Fruit fly (Drosophila melanogaster) whole organism, embryonic: ENCODE data around the gene mora.

ENCODE experiments used
- CG10274 ChIP-seq: fragments of 200-800 bp; sonication (Bioruptor generic); optimal IDR thresholded peaks from 3 replicates; lab custom pipeline; 2017; ENCODE audit warnings: missing biosample characterization, mild to moderate bottlenecking, missing genetic modification characterization
- CG10462 ChIP-seq: fragments of 200-800 bp; sonication (Bioruptor generic); optimal IDR thresholded peaks from 2 replicates; lab custom pipeline; 2016; ENCODE audit warnings: missing biosample characterization, missing genetic modification characterization
- CG10565 ChIP-seq: fragments of 200-800 bp; sonication (Bioruptor generic); optimal IDR thresholded peaks from 3 replicates; lab custom pipeline; 2016; ENCODE audit warnings: missing biosample characterization, mild to moderate bottlenecking, missing genetic modification characterization
- CG11093 ChIP-seq: fragments of 200-800 bp; sonication (Bioruptor generic); IDR thresholded peaks from 3 replicates; pipeline ENCODE4 v1.3.6; 2022; ENCODE audit warnings: missing biosample characterization, missing genetic modification characterization
- CG11560 ChIP-seq: fragments of 200-800 bp; sonication (Bioruptor generic); IDR thresholded peaks from 3 replicates; pipeline ENCODE4 v1.3.6; 2022; ENCODE audit warnings: missing biosample characterization, missing genetic modification characterization
- CG1233 ChIP-seq: fragments of 200-800 bp; sonication (Bioruptor generic); optimal IDR thresholded peaks from 4 replicates; lab custom pipeline; 2018; ENCODE audit warnings: missing biosample characterization, mild to moderate bottlenecking, missing genetic modification characterization
- CG13123 ChIP-seq: fragments of 200-800 bp; sonication (Bioruptor generic); optimal IDR thresholded peaks from 2 replicates; lab custom pipeline; 2016; ENCODE audit warnings: missing biosample characterization, missing genetic modification characterization
- CG14441 ChIP-seq: fragments of 200-800 bp; sonication (Bioruptor generic); IDR thresholded peaks from 2 replicates; pipeline ENCODE4 v1.3.6; 2022; ENCODE audit warnings: missing biosample characterization, missing genetic modification characterization
- CG14860 ChIP-seq: fragments of 200-800 bp; sonication (Bioruptor generic); IDR thresholded peaks from 3 replicates; pipeline ENCODE4 v1.3.6; 2022; ENCODE audit warnings: missing biosample characterization, missing genetic modification characterization; ENCODE audit not compliant: partially characterized antibody
- CG1603 ChIP-seq: fragments of 200-800 bp; sonication (Bioruptor generic); optimal IDR thresholded peaks from 2 replicates; lab custom pipeline; 2019; ENCODE audit warnings: missing biosample characterization, mild to moderate bottlenecking, missing genetic modification characterization, moderate library complexity
- CG16815 ChIP-seq: fragments of 200-800 bp; sonication (Bioruptor generic); optimal IDR thresholded peaks from 3 replicates; lab custom pipeline; 2017; ENCODE audit warnings: missing biosample characterization, mild to moderate bottlenecking, missing genetic modification characterization
- CG30431 ChIP-seq: fragments of 200-800 bp; sonication (Bioruptor generic); optimal IDR thresholded peaks from 2 replicates; lab custom pipeline; 2017; ENCODE audit warnings: missing biosample characterization, missing genetic modification characterization
- CG3838 ChIP-seq: fragments of 200-800 bp; sonication (Bioruptor generic); optimal IDR thresholded peaks from 3 replicates; lab custom pipeline; 2016; ENCODE audit warnings: missing biosample characterization, missing genetic modification characterization
- CG4854 ChIP-seq: fragments of 200-800 bp; sonication (Bioruptor generic); optimal IDR thresholded peaks from 2 replicates; lab custom pipeline; 2016; ENCODE audit warnings: missing biosample characterization, missing genetic modification characterization, inconsistent platforms
- CG6272 ChIP-seq: fragments of 200-800 bp; sonication (Bioruptor generic); IDR thresholded peaks from 2 replicates; pipeline ENCODE4 v1.3.6; 2022; ENCODE audit warnings: missing biosample characterization, missing genetic modification characterization
- CG6854 ChIP-seq: fragments of 200-800 bp; sonication (Bioruptor generic); optimal IDR thresholded peaks from 3 replicates; lab custom pipeline; 2017; ENCODE audit warnings: missing biosample characterization, mild to moderate bottlenecking, missing genetic modification characterization
- CG8388 ChIP-seq: fragments of 200-800 bp; sonication (Bioruptor generic); optimal IDR thresholded peaks from 2 replicates; lab custom pipeline; 2019; ENCODE audit warnings: missing biosample characterization, mild to moderate bottlenecking, missing genetic modification characterization, moderate library complexity
- CG9817 ChIP-seq: fragments of 200-800 bp; sonication (Bioruptor generic); optimal IDR thresholded peaks from 2 replicates; lab custom pipeline; 2018; ENCODE audit warnings: missing biosample characterization, mild to moderate bottlenecking, missing genetic modification characterization, moderate library complexity
- CG9932 ChIP-seq: fragments of 200-800 bp; sonication (Bioruptor generic); IDR thresholded peaks from 2 replicates; pipeline ENCODE4 v1.3.6; 2022; ENCODE audit warnings: missing biosample characterization, missing genetic modification characterization
- Dek ChIP-seq: fragments of 200-800 bp; sonication (Bioruptor generic); optimal IDR thresholded peaks from 3 replicates; lab custom pipeline; 2019; ENCODE audit warnings: missing biosample characterization, mild to moderate bottlenecking, missing genetic modification characterization, moderate library complexity
- Dref ChIP-seq: fragments of 200-800 bp; sonication (Bioruptor generic); IDR thresholded peaks from 2 replicates; pipeline ENCODE4 v1.3.6; 2022; ENCODE audit warnings: missing biosample characterization, missing genetic modification characterization
- Fer1 ChIP-seq: fragments of 200-800 bp; sonication (Bioruptor generic); optimal IDR thresholded peaks from 2 replicates; lab custom pipeline; 2017; ENCODE audit warnings: missing biosample characterization, mild to moderate bottlenecking, missing genetic modification characterization
- Fer3 ChIP-seq: fragments of 200-800 bp; sonication (Bioruptor generic); optimal IDR thresholded peaks from 2 replicates; lab custom pipeline; 2018; ENCODE audit warnings: missing biosample characterization, mild to moderate bottlenecking, missing genetic modification characterization, moderate library complexity
- Gsc ChIP-seq: fragments of 200-800 bp; sonication (Bioruptor generic); IDR thresholded peaks from 2 replicates; pipeline ENCODE4 v1.3.6; 2022; ENCODE audit warnings: missing biosample characterization, missing genetic modification characterization
- HmgD ChIP-seq: fragments of 200-800 bp; sonication (Bioruptor generic); optimal IDR thresholded peaks from 3 replicates; lab custom pipeline; 2016; ENCODE audit warnings: missing biosample characterization, missing genetic modification characterization
- NC2β ChIP-seq: fragments of 200-800 bp; sonication (Bioruptor generic); optimal IDR thresholded peaks from 2 replicates; lab custom pipeline; 2016; ENCODE audit warnings: missing biosample characterization, missing genetic modification characterization
- NK7.1 ChIP-seq: fragments of 200-800 bp; sonication (Bioruptor generic); optimal IDR thresholded peaks from 3 replicates; lab custom pipeline; 2016; ENCODE audit warnings: missing biosample characterization, missing genetic modification characterization
- PHDP ChIP-seq: fragments of 200-800 bp; sonication (Bioruptor generic); optimal IDR thresholded peaks from 3 replicates; lab custom pipeline; 2018; ENCODE audit warnings: missing biosample characterization, mild to moderate bottlenecking, missing genetic modification characterization, moderate library complexity
- Scr ChIP-seq: fragments of 200-800 bp; sonication (Bioruptor generic); IDR thresholded peaks from 2 replicates; pipeline ENCODE4 v1.3.6; 2022; ENCODE audit warnings: missing biosample characterization, missing genetic modification characterization; ENCODE audit not compliant: partially characterized antibody
- Sry-δ ChIP-seq: fragments of 200-800 bp; sonication (Bioruptor generic); optimal IDR thresholded peaks from 2 replicates; lab custom pipeline; 2016; ENCODE audit warnings: missing biosample characterization, missing genetic modification characterization
- Stat92E ChIP-seq, 3 experiments: fragments of >200 bp in 2 of 3; fragments of 200-800 bp in 1 of 3; sonication (Bioruptor generic) in 1 of 3; optimal IDR thresholded peaks; 2 replicates each; lab custom pipeline; 2017 to 2019; ENCODE audit warnings: missing biosample characterization in 3 of 3, missing genetic modification characterization in 3 of 3, mild to moderate bottlenecking in 1 of 3, moderate library complexity in 1 of 3
- Trl ChIP-seq, 3 experiments: fragments of >200 bp in 2 of 3; fragments of 200-800 bp in 1 of 3; sonication (Bioruptor generic) in 1 of 3; optimal IDR thresholded peaks; 2 replicates in 1 of 3; 3 replicates in 2 of 3; lab custom pipeline; 2016 to 2017; ENCODE audit warnings: missing biosample characterization in 1 of 3, missing genetic modification characterization in 1 of 3
- ab ChIP-seq: fragments of 200-800 bp; sonication (Bioruptor generic); optimal IDR thresholded peaks from 2 replicates; lab custom pipeline; 2016; ENCODE audit warnings: missing biosample characterization, missing genetic modification characterization
- ash1 ChIP-seq: fragments of 200-800 bp; sonication (Bioruptor generic); optimal IDR thresholded peaks from 2 replicates; lab custom pipeline; 2018; ENCODE audit warnings: missing biosample characterization, mild to moderate bottlenecking, missing genetic modification characterization
- bowl ChIP-seq: fragments of 200-800 bp; sonication (Bioruptor generic); IDR thresholded peaks from 2 replicates; pipeline ENCODE4 v1.3.6; 2022; ENCODE audit warnings: missing biosample characterization, missing genetic modification characterization
- cg ChIP-seq: fragments of 200-800 bp; sonication (Bioruptor generic); optimal IDR thresholded peaks from 3 replicates; lab custom pipeline; 2019; ENCODE audit warnings: missing biosample characterization, mild to moderate bottlenecking, missing genetic modification characterization, moderate library complexity
- danr ChIP-seq: fragments of 200-800 bp; sonication (Bioruptor generic); IDR thresholded peaks from 2 replicates; pipeline ENCODE4 v1.3.6; 2022; ENCODE audit warnings: missing biosample characterization, missing genetic modification characterization
- dm ChIP-seq: fragments of 200-800 bp; sonication (Bioruptor generic); optimal IDR thresholded peaks from 3 replicates; lab custom pipeline; 2016; ENCODE audit warnings: missing biosample characterization, missing genetic modification characterization
- emc ChIP-seq: fragments of 200-800 bp; sonication (Bioruptor generic); optimal IDR thresholded peaks from 2 replicates; lab custom pipeline; 2016; ENCODE audit warnings: missing biosample characterization, missing genetic modification characterization
- ewg ChIP-seq: fragments of 200-800 bp; sonication (Bioruptor generic); optimal IDR thresholded peaks from 3 replicates; lab custom pipeline; 2017; ENCODE audit warnings: mild to moderate bottlenecking, missing biosample characterization, missing genetic modification reagents, missing genetic modification characterization
- inv ChIP-seq: fragments of 200-800 bp; sonication (Bioruptor generic); IDR thresholded peaks from 2 replicates; pipeline ENCODE4 v1.3.6; 2022; ENCODE audit warnings: missing biosample characterization, missing genetic modification characterization; ENCODE audit not compliant: partially characterized antibody
- lov ChIP-seq, 2 experiments: fragments of 200-800 bp in 1 of 2; fragments of >200 bp in 1 of 2; sonication (Bioruptor generic) in 1 of 2; IDR thresholded peaks in 1 of 2; optimal IDR thresholded peaks in 1 of 2; 2 replicates in 1 of 2; 3 replicates in 1 of 2; pipeline versions ENCODE4 v1.3.6 to Lab custom; 2017 to 2022; ENCODE audit warnings: missing biosample characterization in 1 of 2, missing genetic modification characterization in 1 of 2
- luna ChIP-seq: fragments of 200-800 bp; sonication (Bioruptor generic); optimal IDR thresholded peaks from 2 replicates; lab custom pipeline; 2016; ENCODE audit warnings: missing biosample characterization, missing genetic modification characterization
- mld ChIP-seq: fragments of 200-800 bp; sonication (Bioruptor generic); IDR thresholded peaks from 3 replicates; pipeline ENCODE4 v1.3.6; 2022; ENCODE audit warnings: missing biosample characterization, missing genetic modification characterization; ENCODE audit not compliant: partially characterized antibody
- p53 ChIP-seq: fragments of 200-800 bp; sonication (Bioruptor generic); optimal IDR thresholded peaks from 2 replicates; lab custom pipeline; 2016; ENCODE audit warnings: missing biosample characterization, missing genetic modification characterization
- sd ChIP-seq: fragments of 200-800 bp; sonication (Bioruptor generic); optimal IDR thresholded peaks from 3 replicates; lab custom pipeline; 2018; ENCODE audit warnings: missing biosample characterization, mild to moderate bottlenecking, missing genetic modification characterization, moderate library complexity
- stc ChIP-seq: fragments of 200-800 bp; sonication (Bioruptor generic); IDR thresholded peaks from 2 replicates; pipeline ENCODE4 v1.3.6; 2022; ENCODE audit warnings: missing biosample characterization, missing genetic modification characterization
- stwl ChIP-seq: fragments of 200-800 bp; sonication (Bioruptor generic); optimal IDR thresholded peaks from 3 replicates; lab custom pipeline; 2018; ENCODE audit warnings: missing biosample characterization, mild to moderate bottlenecking, missing genetic modification characterization, moderate library complexity
- trem ChIP-seq: fragments of 200-800 bp; optimal IDR thresholded peaks from 3 replicates; lab custom pipeline; 2019; ENCODE audit warnings: missing biosample characterization, mild to moderate bottlenecking, missing genetic modification characterization, moderate library complexity

The mora gene

DNA sequence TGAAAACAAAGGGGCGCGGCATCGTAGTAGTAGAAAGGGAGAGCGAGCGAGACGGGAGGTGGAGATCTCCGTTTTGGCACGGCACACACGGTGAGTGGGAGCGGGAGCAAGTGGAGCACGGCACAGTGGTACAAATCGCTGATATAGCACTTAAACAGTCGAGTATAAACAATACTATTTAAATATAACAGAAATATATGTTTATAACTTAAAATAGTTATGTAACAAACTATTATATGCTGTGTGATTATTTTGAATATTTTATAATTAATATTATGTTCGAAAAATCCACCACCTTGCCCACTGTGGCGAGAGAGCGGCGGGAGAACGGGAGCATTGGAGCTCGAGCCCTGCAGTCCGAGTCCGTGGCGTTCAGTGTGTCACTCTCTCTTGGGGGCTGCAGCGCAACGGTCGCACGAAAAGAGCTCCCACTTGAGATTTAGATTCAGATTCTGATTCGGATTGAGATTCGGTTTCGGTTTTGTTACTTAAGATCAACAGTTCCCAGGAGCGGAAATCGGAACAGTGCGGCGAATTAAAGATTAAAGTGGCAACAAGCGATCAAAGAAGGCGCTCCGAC is 45.1 kb upstream of the mora start, which contains the start of gene Kal1 (continued):
- 0 out of 3 replicates have a peak, but pooled peaks have one; percentile 40 for TF ChIP-seq CG14860
- peak; percentile 51 for TF ChIP-seq sd (tag; lab: Kevin White, UChicago)
- peak; percentile 89 for TF ChIP-seq CG6272 (GFP tag; lab: Robert Waterston, UW)
- TF ChIP-seq Gsc (GFP tag; lab: Robert Waterston, UW) = peak; percentile 69
- peak; percentile 81 for TF ChIP-seq CG30431
- no peak for TF ChIP-seq ash1
- no peak for TF ChIP-seq Sry-δ (GFP tag; lab: Kevin White, UChicago)
- peak in 1 of 3 experiments; percentile 90 for TF ChIP-seq Stat92E (GFP tag; optimal IDR thresholded peaks at IDR 0.05; lab: Kevin White, UChicago)
- TF ChIP-seq luna (GFP tag; lab: Kevin White, UChicago) = no peak
- TF ChIP-seq danr (GFP tag; lab: Robert Waterston, UW) = peak; percentile 84
- TF ChIP-seq stwl (tag; lab: Kevin White, UChicago) = peak; percentile 32
- TF ChIP-seq CG1233 (GFP tag; lab: Kevin White, UChicago) = peak; percentile 83
- TF ChIP-seq CG14441 (GFP tag; lab: Robert Waterston, UW) = peak; percentile 90
- TF ChIP-seq CG4854 (GFP tag; lab: Kevin White, UChicago) = peak; percentile 9
- TF ChIP-seq CG13123 (GFP tag; lab: Kevin White, UChicago) = peak; percentile 72
- TF ChIP-seq Fer3 (tag; lab: Kevin White, UChicago) = peak; percentile 88
- TF ChIP-seq Fer1 (GFP tag; lab: Kevin White, UChicago) = peak; percentile 93
- TF ChIP-seq HmgD = no peak
- peak; percentile 5 for TF ChIP-seq CG10565 (GFP tag; lab: Kevin White, UChicago)
- TF ChIP-seq Dref (GFP tag; lab: Robert Waterston, UW) = no peak
- peak; percentile 84 for TF ChIP-seq CG11093 (GFP tag; lab: Robert Waterston, UW)
- TF ChIP-seq Trl (optimal IDR thresholded peaks at IDR 0.05; lab: Kevin White, UChicago) = peak in 1 of 2 experiments; percentile 44
- TF ChIP-seq Trl (GFP tag; optimal IDR thresholded peaks at IDR 0.05; lab: Kevin White, UChicago) = no peak
- peak; percentile 85 for TF ChIP-seq bowl
- peak; percentile 93 for TF ChIP-seq trem
- peak; percentile 88 for TF ChIP-seq CG1603 (tag; lab: Kevin White, UChicago)
- TF ChIP-seq CG11560 (tag; lab: Robert Waterston, UW) = peak; percentile 72; the same call in 2 of the 3 replicates
- no peak for TF ChIP-seq p53 (GFP tag; lab: Kevin White, UChicago)
- peak; percentile 95 for TF ChIP-seq stc (GFP tag; lab: Robert Waterston, UW)
- TF ChIP-seq cg (GFP tag; lab: Kevin White, UChicago) = peak; percentile 26
- peak; percentile 72 for TF ChIP-seq CG10462 (GFP tag; lab: Kevin White, UChicago)
- no peak for TF ChIP-seq inv (GFP tag; lab: Robert Waterston, UW)
- TF ChIP-seq CG10274 (GFP tag; lab: Kevin White, UChicago) = peak; percentile 66
- no peak for TF ChIP-seq lov (optimal IDR thresholded peaks at IDR 0.05; lab: Kevin White, UChicago)
- peak; percentile 90 for TF ChIP-seq lov (GFP tag; IDR thresholded peaks at IDR 0.05; lab: Robert Waterston, UW)
- TF ChIP-seq ewg = peak; percentile 91
- no peak for TF ChIP-seq ab (GFP tag; lab: Kevin White, UChicago)
- peak; percentile 95 for TF ChIP-seq CG8388
- TF ChIP-seq NC2β (GFP tag; lab: Kevin White, UChicago) = no peak
- peak; percentile 61 for TF ChIP-seq Dek (tag; lab: Kevin White, UChicago)
- peak; percentile 51 for TF ChIP-seq CG9932 (GFP tag; lab: Robert Waterston, UW)
- TF ChIP-seq CG16815 (GFP tag; lab: Kevin White, UChicago) = peak; percentile 82
- TF ChIP-seq dm (GFP tag; lab: Kevin White, UChicago) = no peak
- peak; percentile 66 for TF ChIP-seq CG9817 (tag; lab: Kevin White, UChicago)
- no peak for TF ChIP-seq mld (GFP tag; lab: Robert Waterston, UW)
- TF ChIP-seq PHDP = peak; percentile 96
- no peak for TF ChIP-seq emc
- no peak for TF ChIP-seq CG3838
- TF ChIP-seq CG6854 (GFP tag; lab: Kevin White, UChicago) = peak; percentile 86
- no peak for TF ChIP-seq Scr (GFP tag; lab: Robert Waterston, UW)
- TF ChIP-seq NK7.1 = no peak
